Fruit fly (Drosophila melanogaster): ENCODE measurements around the gene RhoGAP100F.

DNA sequence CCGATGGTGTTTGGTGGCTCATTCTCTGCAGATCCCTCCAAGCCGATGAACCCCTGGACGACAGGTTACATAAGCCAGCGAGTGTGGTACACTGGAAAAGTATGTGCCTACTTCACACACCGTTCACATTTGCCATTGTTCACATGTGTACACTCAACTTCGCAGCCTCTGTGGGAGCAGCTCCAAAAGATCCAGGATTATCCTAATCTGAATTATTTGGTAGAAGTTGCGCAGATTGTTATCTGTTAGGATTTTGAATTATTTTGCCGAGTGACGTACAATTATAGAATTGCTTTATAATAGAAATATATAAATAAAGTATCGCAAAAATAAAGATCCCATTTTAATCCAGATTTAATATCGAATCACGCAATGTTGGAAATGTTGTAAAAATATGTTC is 44.9 kb upstream of the RhoGAP100F start:
- TF ChIP-seq pad (GFP tag; optimal IDR thresholded peaks at IDR 0.05) (no peak), tj (GFP tag; optimal IDR thresholded peaks at IDR 0.05) (no peak), cnc (optimal IDR thresholded peaks at IDR 0.05) (no peak), toe (GFP tag; optimal IDR thresholded peaks at IDR 0.05) (no peak), CG1620 (GFP tag; optimal IDR thresholded peaks at IDR 0.05) (no peak), CG11617 (GFP tag; optimal IDR thresholded peaks at IDR 0.05) (no peak), Hr96 (GFP tag; optimal IDR thresholded peaks at IDR 0.05) (no peak)

Data from whole organism, adult.